Worm (Caenorhabditis elegans) whole organism, mixed stage, embryonic: Measurements from ENCODE around the gene Y6G8.2.

Experiments
- blmp-1 ChIP-seq: fragments of 150-350 bp; optimal IDR thresholded peaks from 2 replicates; lab custom pipeline; 2014; ENCODE audit warnings: missing biosample characterization, missing genetic modification characterization
- cnd-1 ChIP-seq: fragments of 200-800 bp; sonication (Bioruptor generic); optimal IDR thresholded peaks from 2 replicates; lab custom pipeline; 2018; ENCODE audit warnings: mild to moderate bottlenecking, missing genetic modification characterization, missing compliant biosample characterization
- elt-3 ChIP-seq: fragments of 150-350 bp; optimal IDR thresholded peaks from 2 replicates; lab custom pipeline; 2014; ENCODE audit warnings: missing biosample characterization, missing genetic modification characterization
- hlh-1 ChIP-seq: fragments of 150-350 bp; optimal IDR thresholded peaks from 2 replicates; lab custom pipeline; 2014; ENCODE audit warnings: missing biosample characterization, missing genetic modification reagents, missing genetic modification characterization
- mab-5 ChIP-seq: fragments of 150-350 bp; optimal IDR thresholded peaks from 2 replicates; lab custom pipeline; 2014; ENCODE audit warnings: missing biosample characterization, missing genetic modification characterization
- mep-1 ChIP-seq: fragments of 150-350 bp; optimal IDR thresholded peaks from 2 replicates; lab custom pipeline; 2017; ENCODE audit warnings: missing biosample characterization, missing genetic modification reagents, missing genetic modification characterization, inconsistent platforms
- nhr-237 ChIP-seq: fragments of 150-350 bp; optimal IDR thresholded peaks from 2 replicates; lab custom pipeline; 2014; ENCODE audit warnings: missing biosample characterization, missing genetic modification characterization
- nhr-76 ChIP-seq: sonication (generic microtip); optimal IDR thresholded peaks from 2 replicates; lab custom pipeline; 2017; ENCODE audit warnings: missing biosample characterization, missing genetic modification characterization
- sptf-1 ChIP-seq: sonication (generic microtip); optimal IDR thresholded peaks from 2 replicates; lab custom pipeline; 2017; ENCODE audit warnings: mild to moderate bottlenecking, missing genetic modification characterization, moderate library complexity, missing compliant biosample characterization
- unc-62 ChIP-seq: fragments of 150-350 bp; optimal IDR thresholded peaks from 2 replicates; lab custom pipeline; 2014; ENCODE audit warnings: missing biosample characterization, missing genetic modification reagents, missing genetic modification characterization

ce11 chrV:17614251-17614650 lies 15.5 kb upstream of the Y6G8.2 start, which contains the start of gene Y6G8.14:
- TF ChIP-seq nhr-237 (no peak), blmp-1 (tag; lab: Kevin White, UChicago) (no peak), mep-1 (tag; lab: Kevin White, UChicago) (no peak), cnd-1 (tag; lab: Kevin White, UChicago) (no peak), elt-3 (no peak), sptf-1 (tag; lab: Kevin White, UChicago) (no peak), nhr-76 (tag; lab: Kevin White, UChicago) (no peak), unc-62 (no peak), mab-5 (tag; lab: Kevin White, UChicago) (no peak), hlh-1 (tag; lab: Kevin White, UChicago) (no peak)
